Worm (Caenorhabditis elegans): Measurements from ENCODE around the gene srj-5.

- no peak for TF ChIP-seq F13H6.1 (tag; optimal IDR thresholded peaks at IDR 0.05)
- no peak for TF ChIP-seq nhr-237 (tag; optimal IDR thresholded peaks at IDR 0.05)
- no peak for TF ChIP-seq ceh-82 (tag; optimal IDR thresholded peaks at IDR 0.05)
Observed at ce11 chrV:609671-610070, 43.2 kb downstream of the srj-5 start, which contains the start of gene srlf-36.
